Worm (Caenorhabditis elegans): ENCODE results near the gene srbc-34.

srbc-34 gene

ce11 chrV:20199658-20200057 lies 6.5 kb upstream of the srbc-34 start:
- TF ChIP-seq unc-62 (GFP tag; optimal IDR thresholded peaks at IDR 0.05): no peak

- no peak for TF ChIP-seq unc-62 (GFP tag; optimal IDR thresholded peaks at IDR 0.05)
Measured at ce11 chrV:20201316-20201715, 4.8 kb upstream of the srbc-34 start, which contains the start of gene fbxa-114. Gene fbxa-114, plus strand, starts transcription at chrV:20201616.

DNA sequence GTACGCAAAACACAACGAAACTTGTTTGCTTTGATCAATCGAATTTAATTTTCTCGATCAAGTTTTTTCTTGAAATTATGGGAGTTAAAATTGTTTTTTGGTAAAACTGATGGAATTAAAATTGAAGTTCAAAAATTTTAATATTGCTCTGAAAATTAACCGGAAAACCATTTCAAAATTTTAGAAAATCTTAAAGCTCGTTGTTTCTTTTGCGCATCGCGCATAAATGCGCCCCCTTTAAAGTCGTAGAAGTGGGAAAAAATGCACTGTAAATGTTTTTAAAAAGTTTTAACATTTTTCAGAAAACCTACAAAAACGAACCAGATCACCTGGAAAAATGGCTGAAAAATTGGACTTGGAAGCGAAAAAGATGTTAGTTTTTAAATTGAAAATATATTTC lies 3.0 kb upstream of the srbc-34 start, which contains the start of gene fbxa-113:
fbxa-113 (plus strand) TSS at position 301 of the 400 bp plus-strand sequence.
- no peak for TF ChIP-seq unc-62 (GFP tag; optimal IDR thresholded peaks at IDR 0.05)

DNA sequence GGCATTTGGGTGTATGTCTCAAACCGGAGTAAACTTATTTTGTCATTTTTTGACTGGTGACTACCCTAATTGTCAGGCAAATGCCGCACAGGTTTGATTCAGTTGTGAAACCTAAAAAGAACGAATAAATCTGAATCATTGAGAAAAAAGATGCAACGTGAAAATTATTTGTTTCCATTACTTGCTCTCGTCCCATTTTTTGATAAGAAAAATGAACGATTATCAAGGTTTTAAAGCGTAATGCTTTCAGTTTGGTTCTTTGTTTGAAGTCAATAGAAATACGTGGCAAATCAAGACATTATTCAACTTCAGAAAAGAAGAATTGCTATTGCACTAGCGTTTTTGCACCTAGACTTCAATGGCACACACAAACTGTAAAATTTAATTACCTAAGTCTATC lies 6.5 kb downstream of the srbc-34 start, which contains the start of gene Y113G7B.12:
Y113G7B.12 (minus strand) TSS at position 101 of the 400 bp plus-strand sequence.
- no peak for TF ChIP-seq unc-62 (GFP tag; optimal IDR thresholded peaks at IDR 0.05)

DNA sequence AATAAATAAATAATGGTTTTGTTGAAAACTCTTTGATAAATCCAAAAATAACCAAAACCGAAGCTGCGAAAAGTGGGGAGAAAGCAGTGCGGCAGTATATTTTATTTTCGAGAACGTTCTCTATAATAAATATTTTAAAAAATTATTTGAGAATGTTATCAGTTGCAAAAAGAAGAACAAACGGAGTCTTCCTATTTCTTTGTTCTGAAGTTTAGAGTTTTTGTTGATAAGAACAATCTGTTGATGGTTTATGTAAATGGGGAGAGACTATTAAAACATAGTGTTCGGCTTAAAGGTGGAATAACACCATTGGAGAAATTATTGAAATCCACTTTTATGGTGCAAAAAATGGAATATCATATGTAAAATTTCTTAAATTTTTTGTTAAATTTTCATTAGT lies 7.0 kb downstream of the srbc-34 start:
- no peak for TF ChIP-seq unc-62 (GFP tag; optimal IDR thresholded peaks at IDR 0.05)

DNA sequence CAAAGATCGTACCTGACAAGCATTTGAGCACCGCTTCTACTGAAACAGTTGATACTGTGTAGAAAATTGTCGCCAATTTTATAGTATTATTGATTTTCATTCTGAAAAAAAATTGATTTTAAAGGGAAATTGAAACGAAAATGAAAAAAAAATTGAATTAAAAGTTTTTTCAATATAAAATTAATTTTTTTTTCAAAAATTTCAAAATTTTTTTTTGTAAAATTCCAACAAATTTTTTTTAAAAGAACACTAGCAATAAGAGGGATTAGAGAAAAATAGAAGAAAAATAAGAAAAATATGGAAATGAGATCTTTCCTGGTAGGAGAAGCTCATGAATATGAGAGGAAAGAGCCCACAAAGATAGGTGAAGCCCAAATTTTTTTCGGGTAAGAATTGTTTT lies 9.1 kb downstream of the srbc-34 start, which contains the start of gene Y113G7B.11:
Y113G7B.11 (minus strand) TSS at position 101 of the 400 bp plus-strand sequence.
- TF ChIP-seq unc-62 (GFP tag; optimal IDR thresholded peaks at IDR 0.05): no peak

- no peak for TF ChIP-seq unc-62 (GFP tag; optimal IDR thresholded peaks at IDR 0.05)
Measured at ce11 chrV:20220604-20221003, 14.5 kb downstream of the srbc-34 start.

ce11 chrV:20223725-20224124 lies 17.6 kb downstream of the srbc-34 start:
- no peak for TF ChIP-seq unc-62 (GFP tag; optimal IDR thresholded peaks at IDR 0.05)

DNA sequence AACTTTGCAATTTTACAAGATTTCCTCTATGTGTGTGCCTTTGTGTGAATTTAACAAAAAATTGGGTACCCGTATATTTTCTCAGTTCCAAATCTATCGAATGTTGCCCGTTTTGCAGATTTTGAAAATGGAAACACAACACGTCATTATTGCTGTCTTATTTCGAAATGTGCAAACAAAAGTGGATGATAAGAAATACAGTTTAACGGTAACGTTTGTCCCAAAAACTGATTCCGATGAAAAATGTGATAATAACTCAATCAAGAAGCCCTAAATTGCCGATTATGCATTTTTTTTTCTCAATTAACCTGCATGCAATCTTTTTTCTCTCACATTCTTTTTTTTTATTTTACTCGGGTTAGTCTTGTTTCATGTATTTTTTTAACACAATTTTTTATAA lies 19.2 kb downstream of the srbc-34 start:
- no peak for TF ChIP-seq unc-62 (GFP tag; optimal IDR thresholded peaks at IDR 0.05)

- no peak for TF ChIP-seq unc-62 (GFP tag; optimal IDR thresholded peaks at IDR 0.05)
Measured at ce11 chrV:20233743-20234142, 27.6 kb downstream of the srbc-34 start, which contains the start of gene Y113G7B.15. Gene Y113G7B.15, minus strand, starts transcription at chrV:20233843.

- no peak for TF ChIP-seq unc-62 (GFP tag; optimal IDR thresholded peaks at IDR 0.05)
Measured at ce11 chrV:20234439-20234838, 28.3 kb downstream of the srbc-34 start.

- TF ChIP-seq unc-62 (GFP tag; optimal IDR thresholded peaks at IDR 0.05): no peak
Measured at ce11 chrV:20235231-20235630, 29.1 kb downstream of the srbc-34 start.

- no peak for TF ChIP-seq unc-62 (GFP tag; optimal IDR thresholded peaks at IDR 0.05)
Measured at ce11 chrV:20237429-20237828, 31.3 kb downstream of the srbc-34 start, which contains the start of gene sld-5. Gene sld-5, minus strand, starts transcription at chrV:20237745.

ce11 chrV:20241243-20241862 lies 35.2 kb downstream of the srbc-34 start:
- no peak for TF ChIP-seq unc-62 (GFP tag; optimal IDR thresholded peaks at IDR 0.05)

DNA sequence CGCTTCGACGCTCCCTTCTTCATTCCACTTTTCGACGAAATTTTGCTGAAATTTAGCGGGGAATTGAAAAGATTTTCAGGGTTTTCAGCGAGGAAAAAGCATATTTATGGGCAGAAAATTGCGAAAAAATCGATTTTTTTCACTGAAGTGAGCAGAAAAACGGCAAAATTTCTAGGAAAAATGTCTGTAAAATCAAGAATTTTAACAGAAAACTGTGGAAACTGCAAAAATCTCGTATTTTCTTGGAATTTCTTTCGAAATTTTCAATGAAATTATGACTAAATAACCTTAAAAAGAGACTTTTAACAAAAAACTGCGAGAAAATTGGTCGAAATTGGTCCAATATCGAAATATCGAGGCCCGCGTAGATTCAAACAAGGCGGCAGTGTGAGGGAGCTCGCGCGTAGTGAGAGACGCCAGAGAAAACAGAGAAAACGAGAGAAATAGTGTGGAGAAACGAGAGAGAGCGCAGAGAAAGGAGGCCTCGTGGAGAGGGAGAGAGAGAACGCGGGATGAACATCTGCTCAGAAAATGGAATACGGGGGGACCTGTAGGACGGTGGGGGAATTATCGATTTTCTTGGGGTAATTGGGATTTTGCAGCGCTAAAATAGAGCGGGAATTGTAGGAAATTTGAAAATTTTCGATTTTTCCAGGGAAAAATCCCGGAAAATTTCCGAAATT lies 43.5 kb downstream of the srbc-34 start, which contains the start of gene swsn-1:
swsn-1 (minus strand) TSS at position 51 of the 683 bp plus-strand sequence.
- TF ChIP-seq unc-62 (GFP tag; optimal IDR thresholded peaks at IDR 0.05): no peak

Measured in whole organism, dauer.